Worm (Caenorhabditis elegans) whole organism, late embryonic: Measurements from ENCODE around the gene zfp-3.

Source experiments
- ceh-24 ChIP-seq: sonication (generic microtip); optimal IDR thresholded peaks from 2 replicates; lab custom pipeline; 2016; ENCODE audit warnings: mild to moderate bottlenecking, missing genetic modification characterization, missing compliant biosample characterization
- hlh-8 ChIP-seq: sonication (generic microtip); optimal IDR thresholded peaks from 2 replicates; lab custom pipeline; 2016; ENCODE audit warnings: missing genotype, missing genetic modification characterization, missing compliant biosample characterization
- tbx-2 ChIP-seq: sonication (generic microtip); optimal IDR thresholded peaks from 2 replicates; lab custom pipeline; 2016; ENCODE audit warnings: missing genetic modification characterization, missing compliant biosample characterization

DNA sequence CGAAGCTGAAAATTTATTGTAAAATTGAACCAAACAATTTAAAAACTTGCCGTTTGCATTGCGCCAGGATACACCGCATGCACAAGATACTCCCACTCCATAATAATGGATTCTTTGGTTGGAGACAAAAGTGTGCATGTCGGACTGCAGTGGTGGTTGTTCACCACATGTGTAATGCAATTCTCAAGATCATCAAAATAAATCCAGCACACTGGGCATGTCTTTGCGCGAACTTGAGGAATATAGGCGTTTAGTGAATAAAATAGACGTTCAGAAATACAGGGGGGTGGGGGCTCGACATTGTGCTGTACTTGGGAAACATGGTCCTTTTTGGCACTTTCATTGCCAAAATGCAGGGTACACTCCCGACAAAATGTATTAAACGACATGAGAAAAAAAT lies 20.0 kb downstream of the zfp-3 start, which contains the start of gene F19G12.11:
- TF ChIP-seq hlh-8 (tag; lab: Kevin White, UChicago) (no peak), tbx-2 (tag; lab: Kevin White, UChicago) (no peak), ceh-24 (no peak)
